Fruit fly (Drosophila melanogaster) whole organism, prepupa: ENCODE results near the gene Usp1.

Source experiments
- Blimp-1 ChIP-seq: fragments of 200-800 bp; sonication (Bioruptor generic); optimal IDR thresholded peaks from 3 replicates; lab custom pipeline; 2017; ENCODE audit warnings: missing biosample characterization, missing genetic modification characterization, mild to moderate bottlenecking, moderate library complexity, missing genetic modification reagents
- CG10669 ChIP-seq: fragments of 200-800 bp; sonication (Bioruptor generic); optimal IDR thresholded peaks from 3 replicates; lab custom pipeline; 2018; ENCODE audit warnings: missing biosample characterization, mild to moderate bottlenecking, missing genetic modification characterization, moderate library complexity
- CG11902 ChIP-seq: fragments of 200-800 bp; sonication (Bioruptor generic); optimal IDR thresholded peaks from 3 replicates; lab custom pipeline; 2016; ENCODE audit warnings: missing biosample characterization, missing genetic modification characterization
- CG15336 ChIP-seq: fragments of 200-800 bp; sonication (Bioruptor generic); IDR thresholded peaks from 2 replicates; pipeline ENCODE4 v1.3.6; 2022; ENCODE audit warnings: missing biosample characterization, missing genetic modification characterization
- CG16779 ChIP-seq: fragments of 200-800 bp; sonication (Bioruptor generic); optimal IDR thresholded peaks from 3 replicates; lab custom pipeline; 2017; ENCODE audit warnings: missing biosample characterization, mild to moderate bottlenecking, missing genetic modification characterization
- CG3032 ChIP-seq: fragments of 200-800 bp; optimal IDR thresholded peaks from 2 replicates; lab custom pipeline; 2019; ENCODE audit warnings: missing biosample characterization, mild to moderate bottlenecking, missing genetic modification characterization, moderate library complexity
- CG31627 ChIP-seq: fragments of 200-800 bp; sonication (Bioruptor generic); optimal IDR thresholded peaks from 3 replicates; lab custom pipeline; 2016; ENCODE audit warnings: missing biosample characterization, missing genetic modification characterization
- CG32006 ChIP-seq: fragments of 200-800 bp; sonication (Bioruptor generic); optimal IDR thresholded peaks from 3 replicates; lab custom pipeline; 2017; ENCODE audit warnings: missing biosample characterization, mild to moderate bottlenecking, missing genetic modification characterization
- CG34406 ChIP-seq: fragments of 200-800 bp; sonication (Bioruptor generic); optimal IDR thresholded peaks from 3 replicates; lab custom pipeline; 2016; ENCODE audit warnings: missing biosample characterization, missing genetic modification characterization
- CG3919 ChIP-seq: fragments of 200-800 bp; sonication (Bioruptor generic); optimal IDR thresholded peaks from 3 replicates; lab custom pipeline; 2016; ENCODE audit warnings: missing biosample characterization, missing genetic modification characterization
- CG4318 ChIP-seq: fragments of 200-800 bp; sonication (Bioruptor generic); optimal IDR thresholded peaks from 3 replicates; lab custom pipeline; 2017; ENCODE audit warnings: missing biosample characterization, mild to moderate bottlenecking, missing genetic modification characterization
- CG6792 ChIP-seq: fragments of 200-800 bp; sonication (Bioruptor generic); optimal IDR thresholded peaks from 3 replicates; lab custom pipeline; 2016; ENCODE audit warnings: missing biosample characterization, missing genetic modification characterization
- CG6808 ChIP-seq: fragments of 200-800 bp; sonication (Bioruptor generic); optimal IDR thresholded peaks from 3 replicates; lab custom pipeline; 2017; ENCODE audit warnings: missing biosample characterization, missing genetic modification characterization, mild to moderate bottlenecking, moderate library complexity, missing genetic modification reagents
- CG6854 ChIP-seq: fragments of 200-800 bp; sonication (Bioruptor generic); optimal IDR thresholded peaks from 2 replicates; lab custom pipeline; 2017; ENCODE audit warnings: missing biosample characterization, mild to moderate bottlenecking, missing genetic modification characterization
- CG7368 ChIP-seq: fragments of 200-800 bp; sonication (Bioruptor generic); optimal IDR thresholded peaks from 3 replicates; lab custom pipeline; 2016; ENCODE audit warnings: missing biosample characterization, missing genetic modification characterization
- CG8319 ChIP-seq: fragments of 200-800 bp; sonication (Bioruptor generic); optimal IDR thresholded peaks from 3 replicates; lab custom pipeline; 2016; ENCODE audit warnings: missing biosample characterization, missing genetic modification characterization
- CG8632 ChIP-seq: fragments of 200-800 bp; sonication (Bioruptor generic); optimal IDR thresholded peaks from 3 replicates; lab custom pipeline; 2016; ENCODE audit warnings: missing biosample characterization, missing genetic modification characterization
- Eip75B ChIP-seq: fragments of 200-800 bp; sonication (Bioruptor generic); optimal IDR thresholded peaks from 3 replicates; lab custom pipeline; 2016; ENCODE audit warnings: missing biosample characterization, missing genetic modification characterization
- Eip78C ChIP-seq: fragments of 200-800 bp; sonication (Bioruptor generic); peaks from one replicate; lab custom pipeline; 2016; ENCODE audit warnings: missing biosample characterization, missing genetic modification characterization
- Eip93F ChIP-seq: fragments of 200-800 bp; sonication (Bioruptor generic); optimal IDR thresholded peaks from 2 replicates; lab custom pipeline; 2016; ENCODE audit warnings: missing biosample characterization, mild to moderate bottlenecking, missing genetic modification characterization
- Ets21C ChIP-seq: fragments of 200-800 bp; sonication (Bioruptor generic); optimal IDR thresholded peaks from 3 replicates; lab custom pipeline; 2016; ENCODE audit warnings: missing biosample characterization, missing genetic modification characterization
- Ets96B ChIP-seq: fragments of 200-800 bp; optimal IDR thresholded peaks from 2 replicates; lab custom pipeline; 2019; ENCODE audit warnings: missing biosample characterization, mild to moderate bottlenecking, missing genetic modification characterization, moderate library complexity
- Hr39 ChIP-seq: fragments of 200-800 bp; sonication (Bioruptor generic); optimal IDR thresholded peaks from 2 replicates; lab custom pipeline; 2016; ENCODE audit warnings: missing biosample characterization, missing genetic modification characterization
- Hr4 ChIP-seq: fragments of 200-800 bp; sonication (Bioruptor generic); optimal IDR thresholded peaks from 3 replicates; lab custom pipeline; 2016; ENCODE audit warnings: missing biosample characterization, missing genetic modification characterization
- Lpt ChIP-seq: fragments of 200-800 bp; sonication (Bioruptor generic); optimal IDR thresholded peaks from 3 replicates; lab custom pipeline; 2016; ENCODE audit warnings: missing biosample characterization, missing genetic modification characterization
- OdsH ChIP-seq: fragments of 200-800 bp; sonication (Bioruptor generic); optimal IDR thresholded peaks from 3 replicates; lab custom pipeline; 2016; ENCODE audit warnings: missing biosample characterization, missing genetic modification characterization
- Smox ChIP-seq: fragments of 200-800 bp; sonication (Bioruptor generic); optimal IDR thresholded peaks from 3 replicates; lab custom pipeline; 2016; ENCODE audit warnings: missing biosample characterization, missing genetic modification characterization
- Sox14 ChIP-seq: fragments of 200-800 bp; sonication (Bioruptor generic); optimal IDR thresholded peaks from 3 replicates; lab custom pipeline; 2016; ENCODE audit warnings: missing biosample characterization, missing genetic modification characterization
- Sox15 ChIP-seq: fragments of 200-800 bp; sonication (Bioruptor generic); optimal IDR thresholded peaks from 3 replicates; lab custom pipeline; 2016; ENCODE audit warnings: missing biosample characterization, missing genetic modification characterization
- achi ChIP-seq: fragments of 200-800 bp; sonication (Bioruptor generic); optimal IDR thresholded peaks from 3 replicates; lab custom pipeline; 2016; ENCODE audit warnings: missing biosample characterization, missing genetic modification characterization
- dac ChIP-seq: fragments of 200-800 bp; sonication (Bioruptor generic); optimal IDR thresholded peaks from 2 replicates; lab custom pipeline; 2017; ENCODE audit warnings: missing biosample characterization, mild to moderate bottlenecking, missing genetic modification characterization
- dsx ChIP-seq: fragments of 200-800 bp; optimal IDR thresholded peaks from 3 replicates; lab custom pipeline; 2019; ENCODE audit warnings: missing biosample characterization, mild to moderate bottlenecking, missing genetic modification characterization, moderate library complexity; ENCODE audit not compliant: poor library complexity, severe bottlenecking
- eg ChIP-seq: fragments of 200-800 bp; sonication (Bioruptor generic); IDR thresholded peaks from 3 replicates; pipeline ENCODE4 v1.3.6; 2022; ENCODE audit warnings: missing biosample characterization, missing genetic modification characterization
- esn ChIP-seq: fragments of 200-800 bp; sonication (Bioruptor generic); optimal IDR thresholded peaks from 2 replicates; lab custom pipeline; 2016; ENCODE audit warnings: missing biosample characterization, mild to moderate bottlenecking, missing genetic modification characterization, moderate library complexity
- fd59A ChIP-seq: fragments of 200-800 bp; sonication (Bioruptor generic); optimal IDR thresholded peaks from 2 replicates; lab custom pipeline; 2017; ENCODE audit warnings: missing biosample characterization, mild to moderate bottlenecking, missing genetic modification characterization, missing genetic modification reagents
- fd85E ChIP-seq: fragments of 200-800 bp; sonication (Bioruptor generic); optimal IDR thresholded peaks from 3 replicates; lab custom pipeline; 2016; ENCODE audit warnings: missing biosample characterization, missing genetic modification characterization
- fkh ChIP-seq: fragments of 200-800 bp; sonication (Bioruptor generic); optimal IDR thresholded peaks from 3 replicates; lab custom pipeline; 2017; ENCODE audit warnings: missing biosample characterization, mild to moderate bottlenecking, missing genetic modification characterization, moderate library complexity
- lz ChIP-seq: fragments of 200-800 bp; sonication (Bioruptor generic); optimal IDR thresholded peaks from 3 replicates; lab custom pipeline; 2016; ENCODE audit warnings: missing biosample characterization, missing genetic modification characterization
- net ChIP-seq: fragments of 200-800 bp; sonication (Bioruptor generic); optimal IDR thresholded peaks from 3 replicates; lab custom pipeline; 2016; ENCODE audit warnings: missing biosample characterization, missing genetic modification characterization
- pdm3 ChIP-seq: fragments of 200-800 bp; sonication (Bioruptor generic); optimal IDR thresholded peaks from 3 replicates; lab custom pipeline; 2016; ENCODE audit warnings: missing biosample characterization, missing genetic modification characterization
- salr ChIP-seq, 2 experiments: fragments of 200-800 bp; sonication (Bioruptor generic); optimal IDR thresholded peaks; 3 replicates each; lab custom pipeline; 2016 to 2018; ENCODE audit warnings: missing biosample characterization in 2 of 2, missing genetic modification characterization in 2 of 2, mild to moderate bottlenecking in 1 of 2
- spab ChIP-seq: fragments of 200-800 bp; sonication (Bioruptor generic); optimal IDR thresholded peaks from 2 replicates; lab custom pipeline; 2017; ENCODE audit warnings: missing biosample characterization, mild to moderate bottlenecking, missing genetic modification characterization, missing genetic modification reagents
- ss ChIP-seq, 2 experiments: fragments of 200-800 bp; sonication (Bioruptor generic); optimal IDR thresholded peaks; 2 replicates in 1 of 2; 3 replicates in 1 of 2; lab custom pipeline; 2017 to 2018; ENCODE audit warnings: mild to moderate bottlenecking in 2 of 2, missing biosample characterization in 2 of 2, missing genetic modification characterization in 2 of 2, moderate library complexity in 1 of 2
- topi ChIP-seq: fragments of 200-800 bp; sonication (Bioruptor generic); optimal IDR thresholded peaks from 3 replicates; lab custom pipeline; 2016; ENCODE audit warnings: missing biosample characterization, missing genetic modification characterization
- vri ChIP-seq: fragments of 200-800 bp; sonication (Bioruptor generic); optimal IDR thresholded peaks from 3 replicates; lab custom pipeline; 2016; ENCODE audit warnings: missing biosample characterization, mild to moderate bottlenecking, missing genetic modification characterization

Usp1 gene

DNA sequence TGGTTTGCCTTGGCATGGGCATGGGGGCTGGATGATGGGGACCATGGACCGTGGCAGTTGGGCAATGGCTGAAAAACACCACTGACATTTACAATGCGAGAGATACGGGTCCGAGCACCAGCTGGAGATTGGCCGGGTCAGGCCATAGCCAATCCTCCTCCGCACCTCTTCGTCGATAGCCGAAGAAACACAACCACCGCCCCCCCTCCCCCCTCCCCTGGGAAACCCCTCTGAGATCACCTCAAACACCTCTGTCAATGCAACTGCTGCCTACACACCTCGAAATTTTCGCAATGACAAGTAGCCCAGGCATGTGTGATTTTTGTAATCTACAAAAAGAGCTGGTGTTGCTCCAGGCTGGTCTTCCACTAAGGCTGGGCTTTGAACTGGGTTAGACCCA is 16.4 kb upstream of the Usp1 start:
- TF ChIP-seq Hr4 (GFP tag; lab: Kevin White, UChicago) = no peak
- TF ChIP-seq Ets21C (GFP tag; lab: Kevin White, UChicago) = no peak
- no peak for TF ChIP-seq net
- TF ChIP-seq CG11902 (GFP tag; lab: Kevin White, UChicago) = no peak
- TF ChIP-seq CG7368 (GFP tag; lab: Kevin White, UChicago) = no peak
- TF ChIP-seq Lpt (GFP tag; lab: Kevin White, UChicago) = no peak
- TF ChIP-seq CG8632 = no peak
- no peak for TF ChIP-seq Eip78C (GFP tag; lab: Kevin White, UChicago)
- no peak for TF ChIP-seq fkh
- no peak for TF ChIP-seq CG15336 (GFP tag; lab: Robert Waterston, UW)
- no peak for TF ChIP-seq topi (GFP tag; lab: Kevin White, UChicago)
- TF ChIP-seq CG6792 = no peak
- TF ChIP-seq eg (GFP tag; lab: Robert Waterston, UW) = no peak
- TF ChIP-seq vri = no peak
- TF ChIP-seq, all 60 proteins: peak for 0

DNA sequence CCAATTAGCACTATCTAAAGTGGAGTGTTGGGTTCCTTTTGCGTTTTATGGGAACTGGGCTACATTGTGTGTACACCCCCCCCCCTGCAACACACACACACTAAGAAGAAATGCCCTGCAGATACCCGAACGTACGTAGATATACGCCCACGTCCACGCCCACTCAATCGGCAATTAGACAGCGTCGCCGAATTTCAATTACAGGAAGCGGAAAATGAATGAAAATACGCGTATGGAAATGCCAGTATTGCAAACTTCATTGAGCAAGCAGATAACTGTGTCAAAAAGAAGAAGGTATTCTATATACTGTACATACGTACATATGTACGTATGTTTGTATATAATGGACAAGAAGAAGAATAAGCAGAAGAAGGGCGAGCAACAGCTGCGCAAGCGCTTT is 15.5 kb upstream of the Usp1 start:
- no peak for TF ChIP-seq CG34406
- no peak for TF ChIP-seq Hr39
- no peak for TF ChIP-seq CG7368 (GFP tag; lab: Kevin White, UChicago)
- TF ChIP-seq CG31627 (GFP tag; lab: Kevin White, UChicago) = no peak
- no peak for TF ChIP-seq spab (GFP tag; lab: Kevin White, UChicago)
- TF ChIP-seq eg (GFP tag; lab: Robert Waterston, UW) = no peak
- TF ChIP-seq CG6792 = no peak
- no peak for TF ChIP-seq CG6808 (GFP tag; lab: Kevin White, UChicago)
- no peak for TF ChIP-seq esn
- no peak for TF ChIP-seq Smox (GFP tag; lab: Kevin White, UChicago)
- no peak for TF ChIP-seq Sox14 (GFP tag; lab: Kevin White, UChicago)
- TF ChIP-seq achi (GFP tag; lab: Kevin White, UChicago) = no peak
- no peak for TF ChIP-seq Sox15 (GFP tag; lab: Kevin White, UChicago)

DNA sequence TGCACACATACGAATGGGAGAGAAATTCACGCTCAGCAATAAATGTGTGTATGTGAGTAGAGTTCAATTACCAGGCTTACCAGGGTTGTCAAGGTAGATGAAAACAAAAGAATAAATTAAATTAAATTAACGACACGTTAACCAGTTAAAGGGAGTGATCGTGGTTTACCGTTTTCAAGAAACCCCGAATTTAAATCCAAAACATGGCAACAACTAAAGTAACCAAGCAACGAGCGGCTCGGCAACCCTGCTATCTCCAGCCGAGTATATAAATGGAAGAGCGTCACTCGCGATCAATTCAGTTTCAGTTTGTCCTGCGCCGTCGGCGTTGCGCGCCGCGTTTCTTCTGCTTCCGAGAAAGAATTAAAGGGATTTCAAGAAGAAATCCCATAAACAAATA is 14.7 kb upstream of the Usp1 start:
- TF ChIP-seq Sox14 (GFP tag; lab: Kevin White, UChicago) (peak; percentile 100), Ets96B (tag; lab: Kevin White, UChicago) (peak; percentile 100), CG32006 (GFP tag; lab: Kevin White, UChicago) (peak; percentile 100), CG6854 (GFP tag; lab: Kevin White, UChicago) (peak; percentile 100), lz (GFP tag; lab: Kevin White, UChicago) (peak; percentile 100), CG6792 (peak; percentile 100), CG3919 (peak; percentile 100), CG10669 (peak; percentile 100), eg (GFP tag; lab: Robert Waterston, UW) (peak; percentile 100), dsx (GFP tag; lab: Kevin White, UChicago) (peak; percentile 99), CG31627 (GFP tag; lab: Kevin White, UChicago) (peak; percentile 100), ss (GFP tag; optimal IDR thresholded peaks at IDR 0.05; lab: Kevin White, UChicago) (peak; percentile 100), net (peak; percentile 100), CG4318 (GFP tag; lab: Kevin White, UChicago) (peak; percentile 99), Eip78C (GFP tag; lab: Kevin White, UChicago) (peak; percentile 100), topi (GFP tag; lab: Kevin White, UChicago) (peak; percentile 100), CG8319 (GFP tag; lab: Kevin White, UChicago) (peak; percentile 100), CG34406 (peak; percentile 100), Blimp-1 (GFP tag; lab: Kevin White, UChicago) (peak; percentile 98), spab (GFP tag; lab: Kevin White, UChicago) (peak; percentile 100), Eip93F (GFP tag; lab: Kevin White, UChicago) (peak; percentile 99), Hr39 (peak; percentile 99), OdsH (GFP tag; lab: Kevin White, UChicago) (peak; percentile 100), salr (GFP tag; optimal IDR thresholded peaks at IDR 0.05; lab: Kevin White, UChicago) (peak; percentile 99 to 100), Hr4 (GFP tag; lab: Kevin White, UChicago) (peak; percentile 100), CG7368 (GFP tag; lab: Kevin White, UChicago) (peak; percentile 100), vri (peak; percentile 100), Lpt (GFP tag; lab: Kevin White, UChicago) (peak; percentile 100), CG3032 (tag; lab: Kevin White, UChicago) (peak; percentile 100), Eip75B (GFP tag; lab: Kevin White, UChicago) (peak; percentile 100), dac (GFP tag; lab: Kevin White, UChicago) (peak; percentile 99), CG6808 (GFP tag; lab: Kevin White, UChicago) (peak; percentile 99), fd59A (GFP tag; lab: Kevin White, UChicago) (peak; percentile 100), Sox15 (GFP tag; lab: Kevin White, UChicago) (peak; percentile 99), CG8632 (peak; percentile 100), pdm3 (GFP tag; lab: Kevin White, UChicago) (peak; percentile 100), CG16779 (tag; lab: Kevin White, UChicago) (peak; percentile 99), fd85E (GFP tag; lab: Kevin White, UChicago) (peak; percentile 98)
